Fruit fly (Drosophila melanogaster) whole organism, pupa: ENCODE results near the gene CG14131.

ENCODE experiments used
- CG10348 ChIP-seq: fragments of 200-800 bp; sonication (Bioruptor generic); IDR thresholded peaks from 2 replicates; pipeline ENCODE4 v1.3.6; 2022; ENCODE audit warnings: missing biosample characterization, missing genetic modification characterization
- CG12605 ChIP-seq: fragments of 200-800 bp; sonication (Bioruptor generic); IDR thresholded peaks from 2 replicates; pipeline ENCODE4 v1.3.6; 2022; ENCODE audit warnings: missing biosample characterization, missing genetic modification characterization
- CG13204 ChIP-seq: fragments of 200-800 bp; sonication (Bioruptor generic); optimal IDR thresholded peaks from 2 replicates; lab custom pipeline; 2018; ENCODE audit warnings: missing biosample characterization, mild to moderate bottlenecking, missing genetic modification characterization, moderate library complexity
- CG14655 ChIP-seq: fragments of 200-800 bp; sonication (Bioruptor generic); optimal IDR thresholded peaks from 3 replicates; lab custom pipeline; 2017; ENCODE audit warnings: mild to moderate bottlenecking, missing biosample characterization, missing genetic modification reagents, missing genetic modification characterization
- CG15710 ChIP-seq: fragments of 200-800 bp; sonication (Bioruptor generic); optimal IDR thresholded peaks from 2 replicates; lab custom pipeline; 2018; ENCODE audit warnings: missing biosample characterization, mild to moderate bottlenecking, missing genetic modification characterization, moderate library complexity
- CG17806 ChIP-seq: fragments of 200-800 bp; sonication (Bioruptor generic); optimal IDR thresholded peaks from 2 replicates; lab custom pipeline; 2018; ENCODE audit warnings: missing biosample characterization, mild to moderate bottlenecking, missing genetic modification characterization, moderate library complexity
- CG32121 ChIP-seq: fragments of 200-800 bp; sonication (Bioruptor generic); IDR thresholded peaks from 2 replicates; pipeline ENCODE4 v1.3.6; 2022; ENCODE audit warnings: missing biosample characterization, missing genetic modification characterization
- CG34367 ChIP-seq: fragments of 200-800 bp; sonication (Bioruptor generic); optimal IDR thresholded peaks from 2 replicates; lab custom pipeline; 2018; ENCODE audit warnings: missing biosample characterization, mild to moderate bottlenecking, missing genetic modification characterization
- CG4496 ChIP-seq: fragments of 200-800 bp; sonication (Bioruptor generic); IDR thresholded peaks from 3 replicates; pipeline ENCODE4 v1.3.6; 2022; ENCODE audit warnings: missing biosample characterization, missing genetic modification characterization
- CG8159 ChIP-seq: fragments of 200-800 bp; sonication (Bioruptor generic); optimal IDR thresholded peaks from 3 replicates; lab custom pipeline; 2018; ENCODE audit warnings: missing biosample characterization, mild to moderate bottlenecking, missing genetic modification characterization, moderate library complexity
- CG8301 ChIP-seq: fragments of 200-800 bp; sonication (Bioruptor generic); optimal IDR thresholded peaks from 2 replicates; lab custom pipeline; 2018; ENCODE audit warnings: missing biosample characterization, mild to moderate bottlenecking, missing genetic modification characterization
- CG9948 ChIP-seq: fragments of 200-800 bp; sonication (Bioruptor generic); optimal IDR thresholded peaks from 2 replicates; lab custom pipeline; 2018; ENCODE audit warnings: missing biosample characterization, mild to moderate bottlenecking, missing genetic modification characterization, moderate library complexity
- D1 ChIP-seq: fragments of 200-800 bp; sonication (Bioruptor generic); optimal IDR thresholded peaks from 2 replicates; lab custom pipeline; 2018; ENCODE audit warnings: missing biosample characterization, mild to moderate bottlenecking, missing genetic modification characterization, moderate library complexity
- EcR ChIP-seq: fragments of 200-800 bp; sonication (Bioruptor generic); optimal IDR thresholded peaks from 3 replicates; lab custom pipeline; 2019; ENCODE audit warnings: missing biosample characterization, missing genetic modification characterization, mild to moderate bottlenecking, moderate library complexity, missing genetic modification reagents
- Ets98B ChIP-seq: fragments of 200-800 bp; sonication (Bioruptor generic); IDR thresholded peaks from 2 replicates; pipeline ENCODE4 v1.3.6; 2022; ENCODE audit warnings: missing biosample characterization, missing genetic modification characterization
- Pif1A ChIP-seq: fragments of 200-800 bp; sonication (Bioruptor generic); optimal IDR thresholded peaks from 3 replicates; lab custom pipeline; 2016; ENCODE audit warnings: missing biosample characterization, missing genetic modification characterization
- Pif1B ChIP-seq: fragments of 200-800 bp; sonication (Bioruptor generic); optimal IDR thresholded peaks from 3 replicates; lab custom pipeline; 2016; ENCODE audit warnings: missing biosample characterization, missing genetic modification characterization
- Snoo ChIP-seq: fragments of 200-800 bp; sonication (Bioruptor generic); optimal IDR thresholded peaks from 3 replicates; lab custom pipeline; 2017; ENCODE audit warnings: missing biosample characterization, mild to moderate bottlenecking, missing genetic modification characterization, inconsistent platforms
- fd96Ca ChIP-seq: fragments of 200-800 bp; sonication (Bioruptor generic); IDR thresholded peaks from 3 replicates; pipeline ENCODE4 v1.3.6; 2022; ENCODE audit warnings: missing biosample characterization, missing genetic modification characterization
- gl ChIP-seq: fragments of 200-800 bp; sonication (Bioruptor generic); optimal IDR thresholded peaks from 2 replicates; lab custom pipeline; 2018; ENCODE audit warnings: missing biosample characterization, mild to moderate bottlenecking, missing genetic modification characterization
- rn ChIP-seq: fragments of 200-800 bp; sonication (Bioruptor generic); IDR thresholded peaks from 2 replicates; pipeline ENCODE4 v1.3.6; 2022; ENCODE audit warnings: missing biosample characterization, missing genetic modification characterization

CG14131 gene

DNA sequence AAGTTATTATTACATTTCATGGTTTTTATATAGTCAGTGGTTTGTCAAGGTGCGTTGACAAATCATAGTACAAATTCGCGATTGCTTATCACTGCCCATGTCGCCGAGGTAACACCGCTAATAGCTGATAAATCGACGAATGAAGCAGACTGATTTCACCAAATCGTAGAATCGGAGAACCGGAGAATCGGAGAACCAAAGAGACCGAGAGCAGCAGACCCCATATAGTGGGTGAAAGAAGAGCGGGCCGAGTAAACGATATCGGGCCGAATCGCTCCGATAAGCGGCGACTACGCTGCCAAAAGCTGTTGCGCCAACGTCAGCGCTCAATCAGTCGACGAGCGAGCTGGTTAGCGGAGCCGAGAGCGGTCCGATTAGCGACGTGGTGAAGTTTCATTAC lies at the start of gene CG14131:
CG14131 (plus strand) TSS at position 343 of the 400 bp plus-strand sequence.
- TF ChIP-seq CG15710 (tag; lab: Kevin White, UChicago) = no peak
- TF ChIP-seq CG8159 = no peak
- TF ChIP-seq Snoo = no peak
- TF ChIP-seq CG10348 = no peak
- no peak for TF ChIP-seq CG4496 (GFP tag; lab: Robert Waterston, UW)
- TF ChIP-seq Pif1A (GFP tag; lab: Kevin White, UChicago) = no peak
- TF ChIP-seq CG34367 (tag; lab: Kevin White, UChicago) = no peak
- no peak for TF ChIP-seq CG12605
- no peak for TF ChIP-seq CG32121 (GFP tag; lab: Robert Waterston, UW)
- TF ChIP-seq rn (GFP tag; lab: Robert Waterston, UW) = no peak
- TF ChIP-seq Pif1B (GFP tag; lab: Kevin White, UChicago) = no peak
- no peak for TF ChIP-seq Ets98B (GFP tag; lab: Robert Waterston, UW)

DNA sequence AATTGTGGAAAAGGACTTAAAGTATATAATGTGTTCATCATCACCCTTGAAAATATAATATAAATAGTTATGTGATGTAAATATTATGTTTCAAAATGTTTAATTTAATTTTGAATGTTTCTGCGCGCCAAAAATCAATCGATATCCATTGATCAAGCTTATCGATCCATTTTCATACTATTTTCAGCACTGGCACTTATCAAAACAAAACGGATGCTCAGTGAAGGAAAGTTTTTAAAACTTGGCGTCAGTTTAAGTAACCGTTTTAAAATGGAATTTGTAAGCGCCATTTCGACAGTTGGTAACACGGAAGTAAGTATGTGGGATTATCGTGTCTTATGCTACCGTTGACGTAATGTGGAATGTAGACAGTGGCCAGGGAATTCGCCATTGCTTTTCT lies 48.7 kb upstream of the CG14131 start, which contains the start of gene sunn:
sunn (plus strand) TSS at position 202 of the 400 bp plus-strand sequence.
- no peak for TF ChIP-seq CG8301 (tag; lab: Kevin White, UChicago)
- TF ChIP-seq CG9948 (tag; lab: Kevin White, UChicago) = no peak
- no peak for TF ChIP-seq Pif1B (GFP tag; lab: Kevin White, UChicago)
- TF ChIP-seq CG12605 = no peak
- no peak for TF ChIP-seq Ets98B (GFP tag; lab: Robert Waterston, UW)
- no peak for TF ChIP-seq Snoo
- TF ChIP-seq EcR (GFP tag; lab: Kevin White, UChicago) = no peak
- no peak for TF ChIP-seq gl (tag; lab: Kevin White, UChicago)
- no peak for TF ChIP-seq CG10348
- no peak for TF ChIP-seq D1 (tag; lab: Kevin White, UChicago)
- no peak for TF ChIP-seq CG8159
- no peak for TF ChIP-seq rn (GFP tag; lab: Robert Waterston, UW)
- TF ChIP-seq CG15710 (tag; lab: Kevin White, UChicago) = no peak
- no peak for TF ChIP-seq CG32121 (GFP tag; lab: Robert Waterston, UW)
- TF ChIP-seq CG14655 = no peak
- TF ChIP-seq Pif1A (GFP tag; lab: Kevin White, UChicago) = no peak
- TF ChIP-seq CG4496 (GFP tag; lab: Robert Waterston, UW) = no peak
- no peak for TF ChIP-seq fd96Ca (GFP tag; lab: Robert Waterston, UW)
- TF ChIP-seq CG17806 (tag; lab: Kevin White, UChicago) = no peak

DNA sequence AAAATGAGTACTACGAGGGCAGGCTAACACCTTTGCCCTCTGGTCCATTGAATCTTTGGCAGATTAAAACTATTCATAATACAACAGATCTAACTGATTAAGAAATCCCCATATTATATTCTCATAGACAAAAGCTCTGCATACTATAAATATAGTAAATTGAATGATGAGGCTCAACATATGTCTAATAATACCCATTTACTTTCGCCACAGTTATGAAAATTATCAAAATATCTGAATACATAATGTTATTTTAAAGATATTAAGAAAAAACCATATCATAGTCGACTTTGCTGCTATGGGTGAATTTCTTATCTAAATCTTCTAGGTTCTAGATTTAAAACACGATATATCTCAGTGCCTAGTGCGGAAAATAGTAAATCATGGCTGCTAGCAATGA lies 45.0 kb upstream of the CG14131 start, which contains the start of gene CG32087:
CG32087 (plus strand) TSS at position 301 of the 400 bp plus-strand sequence.
- TF ChIP-seq fd96Ca (GFP tag; lab: Robert Waterston, UW) = no peak
- TF ChIP-seq Snoo = no peak
- no peak for TF ChIP-seq CG15710 (tag; lab: Kevin White, UChicago)
- no peak for TF ChIP-seq CG10348
- TF ChIP-seq EcR (GFP tag; lab: Kevin White, UChicago) = no peak
- no peak for TF ChIP-seq Ets98B (GFP tag; lab: Robert Waterston, UW)
- no peak for TF ChIP-seq CG13204

DNA sequence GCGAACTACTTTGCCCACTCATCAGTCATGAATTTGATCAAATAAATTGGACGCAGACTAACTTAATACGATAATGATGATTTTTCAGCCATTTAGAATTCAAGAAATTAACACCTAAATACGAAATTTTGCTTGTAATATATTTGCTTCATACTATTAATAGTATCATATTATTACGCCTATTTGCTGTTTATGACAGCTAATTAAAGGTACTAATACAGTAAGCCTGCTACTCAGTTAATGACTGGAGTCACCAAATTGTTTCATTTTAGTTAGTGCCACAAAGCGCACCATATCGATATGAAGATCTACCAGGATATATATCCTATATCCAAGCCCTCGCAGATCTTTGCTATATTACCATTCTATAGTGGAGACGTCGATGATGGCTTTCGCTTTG lies 25.9 kb upstream of the CG14131 start, which contains the start of gene Gr68a:
Gr68a (plus strand) TSS at position 301 of the 400 bp plus-strand sequence.
- TF ChIP-seq D1 (tag; lab: Kevin White, UChicago) (no peak), gl (tag; lab: Kevin White, UChicago) (no peak), Pif1B (GFP tag; lab: Kevin White, UChicago) (no peak), rn (GFP tag; lab: Robert Waterston, UW) (no peak), CG12605 (no peak), CG34367 (tag; lab: Kevin White, UChicago) (no peak), Snoo (no peak), CG10348 (no peak), CG14655 (no peak), CG9948 (tag; lab: Kevin White, UChicago) (no peak), CG15710 (tag; lab: Kevin White, UChicago) (no peak), CG17806 (tag; lab: Kevin White, UChicago) (no peak), fd96Ca (GFP tag; lab: Robert Waterston, UW) (no peak), CG8159 (no peak), CG8301 (tag; lab: Kevin White, UChicago) (no peak), Pif1A (GFP tag; lab: Kevin White, UChicago) (no peak)

DNA sequence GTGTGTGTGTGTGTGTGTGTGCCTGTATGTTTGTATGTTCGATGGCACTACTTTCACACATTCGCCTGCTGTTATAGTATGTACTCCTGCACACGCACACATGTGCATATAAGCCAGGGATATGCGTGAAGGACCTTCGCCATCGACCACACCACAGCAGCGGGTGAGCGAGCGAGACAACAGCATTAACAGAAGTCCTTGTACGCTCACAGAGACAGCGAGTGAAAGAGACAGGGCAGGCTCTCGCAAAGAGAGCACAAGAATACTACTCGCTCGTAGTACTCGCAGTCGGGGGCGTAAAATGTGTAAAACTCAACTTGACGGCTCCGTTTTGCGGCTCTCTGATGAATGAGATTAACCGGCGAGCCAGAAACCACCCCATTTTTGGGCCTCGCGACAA lies 11.9 kb upstream of the CG14131 start:
- TF ChIP-seq CG10348 (no peak), EcR (GFP tag; lab: Kevin White, UChicago) (no peak), CG32121 (GFP tag; lab: Robert Waterston, UW) (no peak), CG15710 (tag; lab: Kevin White, UChicago) (no peak), CG8159 (no peak), Snoo (no peak), CG13204 (no peak), CG4496 (GFP tag; lab: Robert Waterston, UW) (no peak), Pif1B (GFP tag; lab: Kevin White, UChicago) (no peak)
- TF ChIP-seq, all 21 proteins: peak for 0

DNA sequence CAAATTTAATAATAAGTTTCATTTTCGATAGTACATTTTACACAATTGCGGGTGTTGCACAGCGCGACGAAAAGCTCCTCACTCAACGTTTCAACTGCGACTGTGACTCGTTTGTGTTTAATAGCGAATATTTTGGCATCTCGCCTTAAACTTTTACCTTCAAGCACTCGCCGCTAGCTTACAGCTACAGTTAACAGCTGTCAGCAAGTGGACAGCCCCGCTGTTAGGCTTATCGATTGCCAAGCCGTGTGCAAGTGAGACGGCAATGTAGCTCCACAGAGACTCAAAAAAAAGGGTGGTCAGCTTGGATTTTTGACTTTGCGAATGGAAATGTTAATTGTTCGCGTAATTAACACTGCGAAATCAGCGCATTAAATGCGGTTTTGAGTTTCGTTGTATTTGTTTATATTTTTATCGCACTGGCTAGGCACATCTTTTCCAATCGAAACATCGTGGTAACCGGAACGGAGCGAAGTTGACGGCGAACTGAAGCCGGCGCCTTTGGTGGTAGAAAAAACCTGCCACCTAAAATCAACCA lies 11.1 kb upstream of the CG14131 start, which contains the start of gene loaf:
loaf (minus strand) TSS at position 488 of the 538 bp plus-strand sequence.
- TF ChIP-seq CG9948 (tag; lab: Kevin White, UChicago) (no peak), CG8159 (no peak)
